Worm (Caenorhabditis elegans) whole organism, L3 larva: ENCODE results near the gene F55G1.6.

Experiments used
- R02D3.7 ChIP-seq: fragments of 150-350 bp; optimal IDR thresholded peaks from 2 replicates; lab custom pipeline; 2014; ENCODE audit warnings: missing biosample characterization, missing genetic modification characterization
- ceh-82 ChIP-seq: fragments of 150-350 bp; optimal IDR thresholded peaks from 2 replicates; lab custom pipeline; 2014; ENCODE audit warnings: missing biosample characterization, missing genetic modification characterization
- lin-39 ChIP-seq: fragments of 150-350 bp; optimal IDR thresholded peaks from 2 replicates; lab custom pipeline; 2018; ENCODE audit warnings: missing biosample characterization, missing genetic modification reagents, missing genetic modification characterization

ce11 chrIV:7465857-7466256 lies 7.5 kb upstream of the F55G1.6 start, which contains the start of gene F13B6.3:
- TF ChIP-seq ceh-82 (no peak), R02D3.7 (tag; lab: Kevin White, UChicago) (no peak), lin-39 (tag; lab: Kevin White, UChicago) (no peak)
